Fruit fly (Drosophila melanogaster): ENCODE data around the gene CG2258.

The CG2258 gene

DNA sequence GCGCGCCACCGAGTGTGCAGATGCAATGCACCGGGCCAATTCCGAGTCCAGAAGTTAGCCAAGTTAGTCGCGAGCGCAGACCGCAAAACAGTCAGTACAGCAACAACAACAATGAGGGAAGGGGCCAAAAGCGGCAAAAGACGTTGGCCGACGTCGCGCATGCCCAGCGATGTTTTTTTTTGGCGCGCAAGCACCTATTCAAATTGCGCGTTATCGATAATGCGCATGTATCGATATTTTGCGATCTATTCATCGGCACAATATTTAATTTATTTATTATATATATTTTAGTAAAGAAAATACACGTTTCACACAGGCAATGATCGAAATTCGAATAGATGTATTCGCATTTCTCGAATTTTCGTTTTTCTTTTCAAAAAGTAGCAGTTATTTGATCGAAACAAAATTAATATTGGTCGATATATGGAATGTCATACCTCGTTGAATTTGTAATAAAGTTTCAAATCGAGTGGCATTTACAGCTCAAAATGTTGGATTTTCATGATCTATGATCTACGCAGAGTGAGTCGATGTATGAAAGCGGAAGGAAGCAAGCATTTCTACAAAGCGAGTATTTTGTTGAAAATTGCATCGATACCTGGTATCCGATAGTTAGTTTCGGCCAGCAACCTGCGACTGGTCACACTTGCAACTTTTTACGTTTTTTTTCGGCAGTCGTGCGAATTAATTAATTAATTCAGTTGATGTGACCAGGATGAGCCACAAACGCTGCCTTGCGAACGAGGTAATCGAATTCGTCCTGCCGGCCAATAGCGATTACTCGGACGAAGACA lies 27.5 kb upstream of the CG2258 start, which contains the start of gene CG2116 (continued):
- TF ChIP-seq D (optimal IDR thresholded peaks at IDR 0.05) = no peak
- no peak for TF ChIP-seq D (GFP tag; optimal IDR thresholded peaks at IDR 0.05)
- peak; percentile 49 for TF ChIP-seq CG1603 (tag; optimal IDR thresholded peaks at IDR 0.05)
- no peak for TF ChIP-seq ERR (GFP tag; optimal IDR thresholded peaks at IDR 0.05)
- no peak for TF ChIP-seq CG15073 (GFP tag; optimal IDR thresholded peaks at IDR 0.05)
- TF ChIP-seq pzg (GFP tag; optimal IDR thresholded peaks at IDR 0.05) = peak; percentile 64
- TF ChIP-seq CoRest (tag; optimal IDR thresholded peaks at IDR 0.05) = peak; percentile 13
- no peak for TF ChIP-seq onecut (GFP tag; IDR thresholded peaks at IDR 0.05)
- TF ChIP-seq zfh1 (GFP tag; IDR thresholded peaks at IDR 0.05) = no peak
- no peak for TF ChIP-seq aop (GFP tag; IDR thresholded peaks at IDR 0.05)
- TF ChIP-seq lbe (GFP tag; optimal IDR thresholded peaks at IDR 0.05) = no peak
- peak; percentile 47 for TF ChIP-seq Myb (GFP tag; optimal IDR thresholded peaks at IDR 0.05)
- no peak for TF ChIP-seq gsb (GFP tag; IDR thresholded peaks at IDR 0.05)
- no peak for TF ChIP-seq Sox102F (GFP tag; optimal IDR thresholded peaks at IDR 0.05)
- TF ChIP-seq mld (GFP tag; IDR thresholded peaks at IDR 0.05; ENCODE audit: partially characterized antibody) = no peak; the same call in 2 of the 3 replicates
- no peak for TF ChIP-seq btn (GFP tag; optimal IDR thresholded peaks at IDR 0.05)
- no peak for TF ChIP-seq tin (GFP tag; optimal IDR thresholded peaks at IDR 0.05)
- TF ChIP-seq nau (GFP tag; optimal IDR thresholded peaks at IDR 0.05) = no peak
- TF ChIP-seq Sry-β (GFP tag; optimal IDR thresholded peaks at IDR 0.05) = no peak
- TF ChIP-seq CG2202 (tag; optimal IDR thresholded peaks at IDR 0.05) = no peak
- peak; percentile 79 for TF ChIP-seq CG16813 (GFP tag; IDR thresholded peaks at IDR 0.05; ENCODE audit: partially characterized antibody)
- TF ChIP-seq CG10543 (GFP tag; optimal IDR thresholded peaks at IDR 0.05) = peak; percentile 9
- no peak for TF ChIP-seq E2f1 (GFP tag; IDR thresholded peaks at IDR 0.05)
- TF ChIP-seq Xrp1 (GFP tag; IDR thresholded peaks at IDR 0.05) = no peak
- no peak for TF ChIP-seq CG10979 (tag; optimal IDR thresholded peaks at IDR 0.05)
- TF ChIP-seq CG10274 (GFP tag; optimal IDR thresholded peaks at IDR 0.05) = no peak
- 0 out of 2 replicates have a peak, but pooled peaks have one; percentile 23 for TF ChIP-seq nerfin-2 (GFP tag; IDR thresholded peaks at IDR 0.05; ENCODE audit: partially characterized antibody)
- no peak for TF ChIP-seq Hr3 (GFP tag; optimal IDR thresholded peaks at IDR 0.05)
- TF ChIP-seq E2f2 (GFP tag; IDR thresholded peaks at IDR 0.05) = peak; percentile 84
- no peak for TF ChIP-seq HmgZ (tag; optimal IDR thresholded peaks at IDR 0.05)
- TF ChIP-seq TFAM (GFP tag; optimal IDR thresholded peaks at IDR 0.05) = no peak
- TF ChIP-seq p53 (GFP tag; optimal IDR thresholded peaks at IDR 0.05) = no peak
- TF ChIP-seq lola (GFP tag; optimal IDR thresholded peaks at IDR 0.05) = peak in 1 of 3 experiments; percentile 6
- TF ChIP-seq HLH4C (GFP tag; IDR thresholded peaks at IDR 0.05; ENCODE audit: partially characterized antibody) = peak; percentile 63; the same call in 2 of the 3 replicates
- TF ChIP-seq scrt (GFP tag; optimal IDR thresholded peaks at IDR 0.05) = no peak
- TF ChIP-seq MBD-R2 (GFP tag; IDR thresholded peaks at IDR 0.05) = peak; percentile 47
- peak; percentile 25 for TF ChIP-seq CG11504 (tag; optimal IDR thresholded peaks at IDR 0.05)
- TF ChIP-seq CG14441 (GFP tag; IDR thresholded peaks at IDR 0.05) = no peak
- TF ChIP-seq stwl (tag; optimal IDR thresholded peaks at IDR 0.05) = peak; percentile 18
- TF ChIP-seq Ets97D (GFP tag; optimal IDR thresholded peaks at IDR 0.05) = peak; percentile 46
- TF ChIP-seq jing (GFP tag; optimal IDR thresholded peaks at IDR 0.05) = no peak
- TF ChIP-seq fd96Cb (tag; optimal IDR thresholded peaks at IDR 0.05) = no peak
- TF ChIP-seq Doc3 (GFP tag; IDR thresholded peaks at IDR 0.05; ENCODE audit: partially characterized antibody) = peak; percentile 64
- no peak for TF ChIP-seq CG7839 (tag; optimal IDR thresholded peaks at IDR 0.05)
- peak; percentile 70 for TF ChIP-seq Ets65A (GFP tag)
- no peak for TF ChIP-seq Mes4 (GFP tag; optimal IDR thresholded peaks at IDR 0.05)
- no peak for TF ChIP-seq bcd (GFP tag; optimal IDR thresholded peaks at IDR 0.05)
- no peak for TF ChIP-seq seq (GFP tag; IDR thresholded peaks at IDR 0.05)
- no peak for TF ChIP-seq dimm (GFP tag; IDR thresholded peaks at IDR 0.05)

All from whole organism, embryonic.